Worm (Caenorhabditis elegans) whole organism, L1 larva: Measurements from ENCODE around the gene F23D12.3.

Experiments used
- F16B12.6 ChIP-seq: fragments of 150-350 bp; optimal IDR thresholded peaks from 2 replicates; lab custom pipeline; 2014; ENCODE audit warnings: missing biosample characterization, missing genetic modification characterization
- Y116A8C.19 ChIP-seq: sonication (generic microtip); optimal IDR thresholded peaks from 2 replicates; lab custom pipeline; 2016; ENCODE audit warnings: missing compliant biosample characterization, missing genetic modification characterization, borderline replicate concordance
- alr-1 ChIP-seq: fragments of 200-800 bp; sonication (Bioruptor generic); optimal IDR thresholded peaks from 2 replicates; lab custom pipeline; 2018; ENCODE audit warnings: borderline replicate concordance, mild to moderate bottlenecking, missing genetic modification characterization, missing compliant biosample characterization
- aly-2 ChIP-seq: fragments of 150-350 bp; optimal IDR thresholded peaks from 2 replicates; lab custom pipeline; 2014; ENCODE audit warnings: missing biosample characterization, missing genetic modification characterization
- efl-3 ChIP-seq: fragments of 200-800 bp; sonication (Bioruptor generic); optimal IDR thresholded peaks from 2 replicates; lab custom pipeline; 2018; ENCODE audit warnings: mild to moderate bottlenecking, missing genetic modification characterization, missing compliant biosample characterization
- elt-2 ChIP-seq: sonication (generic microtip); optimal IDR thresholded peaks from 2 replicates; lab custom pipeline; 2016; ENCODE audit warnings: missing genetic modification characterization, mild to moderate bottlenecking, inconsistent platforms, missing compliant biosample characterization, missing genetic modification reagents
- lsy-2 ChIP-seq, 2 experiments: fragments of 150-350 bp; optimal IDR thresholded peaks; 2 replicates each; lab custom pipeline; 2014; ENCODE audit warnings: missing biosample characterization in 2 of 2, missing genetic modification characterization in 2 of 2
- nhr-12 ChIP-seq: sonication (generic microtip); optimal IDR thresholded peaks from 2 replicates; lab custom pipeline; 2017; ENCODE audit warnings: missing biosample characterization, missing genetic modification characterization
- nhr-76 ChIP-seq: sonication (generic microtip); optimal IDR thresholded peaks from 2 replicates; lab custom pipeline; 2017; ENCODE audit warnings: missing biosample characterization, missing genetic modification characterization
- nhr-77 ChIP-seq: fragments of 150-350 bp; optimal IDR thresholded peaks from 2 replicates; lab custom pipeline; 2014; ENCODE audit warnings: missing biosample characterization, missing genetic modification characterization
- skn-1 ChIP-seq: fragments of 150-350 bp; optimal IDR thresholded peaks from 2 replicates; lab custom pipeline; 2014; ENCODE audit warnings: missing biosample characterization, missing genetic modification characterization
- sptf-1 ChIP-seq: fragments of 150-350 bp; optimal IDR thresholded peaks from 2 replicates; lab custom pipeline; 2014; ENCODE audit warnings: missing biosample characterization, missing genetic modification characterization

ce11 chrX:14476625-14477257 is 34.3 kb downstream of the F23D12.3 start:
- TF ChIP-seq aly-2 (no peak), elt-2 (tag; lab: Kevin White, UChicago) (peak; percentile 56), alr-1 (tag; lab: Kevin White, UChicago) (no peak), skn-1 (tag; lab: Kevin White, UChicago) (peak; percentile 83), sptf-1 (tag; lab: Kevin White, UChicago) (no peak), F16B12.6 (no peak), nhr-77 (tag; lab: Kevin White, UChicago) (peak; percentile 30), lsy-2 (tag; optimal IDR thresholded peaks at IDR 0.05; lab: Kevin White, UChicago) (peak; percentile 6 to 53), nhr-12 (no peak), nhr-76 (tag; lab: Kevin White, UChicago) (no peak), efl-3 (GFP tag; lab: Kevin White, UChicago) (no peak), Y116A8C.19 (no peak)
